Fruit fly (Drosophila melanogaster): ENCODE measurements around the gene lqfR.

DNA sequence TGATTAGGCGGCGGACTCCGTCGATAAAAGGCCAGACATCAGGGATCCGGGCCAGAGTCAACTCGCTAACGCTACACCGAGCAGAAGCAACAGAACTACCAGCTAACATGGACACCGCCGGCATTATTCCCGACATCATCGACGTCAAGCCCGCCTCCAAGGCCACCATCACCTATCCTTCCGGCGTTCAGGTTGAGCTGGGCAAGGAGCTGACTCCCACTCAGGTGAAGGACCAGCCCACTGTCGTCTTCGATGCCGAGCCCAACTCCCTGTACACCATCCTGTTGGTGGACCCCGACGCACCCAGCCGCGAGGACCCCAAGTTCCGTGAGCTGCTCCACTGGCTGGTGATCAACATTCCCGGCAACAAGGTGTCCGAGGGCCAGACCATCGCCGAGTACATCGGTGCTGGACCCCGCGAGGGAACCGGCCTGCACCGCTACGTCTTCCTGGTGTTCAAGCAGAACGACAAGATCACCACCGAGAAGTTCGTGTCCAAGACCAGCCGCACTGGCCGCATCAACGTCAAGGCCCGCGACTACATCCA lies 55.0 kb downstream of the lqfR start, which contains the start of gene Pebp1:
- TF ChIP-seq Hr38 (GFP tag; optimal IDR thresholded peaks at IDR 0.05) (no peak), Ets96B (tag; optimal IDR thresholded peaks at IDR 0.05) (no peak), CG11902 (GFP tag; optimal IDR thresholded peaks at IDR 0.05) (no peak), CG7368 (GFP tag; optimal IDR thresholded peaks at IDR 0.05) (no peak), vri (GFP tag; optimal IDR thresholded peaks at IDR 0.05) (no peak), spab (GFP tag; optimal IDR thresholded peaks at IDR 0.05) (no peak), Sox15 (GFP tag; optimal IDR thresholded peaks at IDR 0.05) (no peak)
